Fruit fly (Drosophila melanogaster) whole organism, embryonic: ENCODE results near the gene TotM.

Source experiments
- Ada2b ChIP-seq: fragments of 200-800 bp; sonication (Bioruptor generic); IDR thresholded peaks from 2 replicates; pipeline ENCODE4 v1.3.6; 2022; ENCODE audit warnings: missing biosample characterization, missing genetic modification characterization
- BEAF-32 ChIP-seq: fragments of 200-800 bp; sonication (Bioruptor generic); optimal IDR thresholded peaks from 3 replicates; lab custom pipeline; 2017; ENCODE audit warnings: missing biosample characterization, missing genetic modification characterization, mild to moderate bottlenecking, moderate library complexity, missing genetic modification reagents
- Blimp-1 ChIP-seq: fragments of 200-800 bp; sonication (Bioruptor generic); optimal IDR thresholded peaks from 3 replicates; lab custom pipeline; 2018; ENCODE audit warnings: missing biosample characterization, missing genetic modification characterization, mild to moderate bottlenecking, moderate library complexity, missing genetic modification reagents
- CG1024 ChIP-seq: fragments of 200-800 bp; sonication (Bioruptor generic); IDR thresholded peaks from 2 replicates; pipeline ENCODE4 v1.3.6; 2022; ENCODE audit warnings: missing biosample characterization, missing genetic modification characterization
- CG1233 ChIP-seq: fragments of 200-800 bp; sonication (Bioruptor generic); optimal IDR thresholded peaks from 4 replicates; lab custom pipeline; 2018; ENCODE audit warnings: missing biosample characterization, mild to moderate bottlenecking, missing genetic modification characterization
- CG13287 ChIP-seq: fragments of 200-800 bp; sonication (Bioruptor generic); IDR thresholded peaks from 2 replicates; pipeline ENCODE4 v1.3.6; 2022; ENCODE audit warnings: missing biosample characterization, missing genetic modification characterization; ENCODE audit not compliant: partially characterized antibody
- CG14710 ChIP-seq: fragments of 200-800 bp; sonication (Bioruptor generic); optimal IDR thresholded peaks from 3 replicates; lab custom pipeline; 2019; ENCODE audit warnings: missing biosample characterization, mild to moderate bottlenecking, missing genetic modification characterization, moderate library complexity
- CG1529 ChIP-seq: fragments of 200-800 bp; sonication (Bioruptor generic); optimal IDR thresholded peaks from 3 replicates; lab custom pipeline; 2018; ENCODE audit warnings: missing biosample characterization, missing genetic modification characterization
- CG15601 ChIP-seq: fragments of 200-800 bp; sonication (Bioruptor generic); optimal IDR thresholded peaks from 3 replicates; lab custom pipeline; 2019; ENCODE audit warnings: missing biosample characterization, mild to moderate bottlenecking, missing genetic modification characterization, moderate library complexity
- CG1647 ChIP-seq: fragments of 200-800 bp; sonication (Bioruptor generic); optimal IDR thresholded peaks from 3 replicates; lab custom pipeline; 2016; ENCODE audit warnings: missing biosample characterization, missing genetic modification characterization
- CG17359 ChIP-seq: fragments of 200-800 bp; sonication (Bioruptor generic); optimal IDR thresholded peaks from 3 replicates; lab custom pipeline; 2018; ENCODE audit warnings: missing biosample characterization, mild to moderate bottlenecking, missing genetic modification characterization, moderate library complexity
- CG17385 ChIP-seq: fragments of 200-800 bp; sonication (Bioruptor generic); optimal IDR thresholded peaks from 3 replicates; lab custom pipeline; 2018; ENCODE audit warnings: missing biosample characterization, mild to moderate bottlenecking, missing genetic modification characterization
- CG2129 ChIP-seq: fragments of 200-800 bp; sonication (Bioruptor generic); IDR thresholded peaks from 2 replicates; pipeline ENCODE4 v1.3.6; 2022; ENCODE audit warnings: missing biosample characterization, missing genetic modification characterization; ENCODE audit not compliant: partially characterized antibody
- CG2202 ChIP-seq: fragments of 200-800 bp; sonication (Bioruptor generic); optimal IDR thresholded peaks from 2 replicates; lab custom pipeline; 2018; ENCODE audit warnings: missing biosample characterization, mild to moderate bottlenecking, missing genetic modification characterization
- CG2678 ChIP-seq: fragments of 200-800 bp; sonication (Bioruptor generic); optimal IDR thresholded peaks from 3 replicates; lab custom pipeline; 2019; ENCODE audit warnings: missing biosample characterization, mild to moderate bottlenecking, missing genetic modification characterization, moderate library complexity
- CG34422 ChIP-seq: fragments of 200-800 bp; sonication (Bioruptor generic); IDR thresholded peaks from 3 replicates; pipeline ENCODE4 v1.3.6; 2022; ENCODE audit warnings: missing biosample characterization, missing genetic modification characterization
- CG4360 ChIP-seq: fragments of 200-800 bp; sonication (Bioruptor generic); IDR thresholded peaks from 2 replicates; pipeline ENCODE4 v1.3.6; 2022; ENCODE audit warnings: missing biosample characterization, missing genetic modification characterization
- CG6813 ChIP-seq: fragments of 200-800 bp; sonication (Bioruptor generic); optimal IDR thresholded peaks from 2 replicates; lab custom pipeline; 2017; ENCODE audit warnings: missing biosample characterization, missing genetic modification characterization, mild to moderate bottlenecking, moderate library complexity, missing genetic modification reagents
- CG8765 ChIP-seq: fragments of 200-800 bp; sonication (Bioruptor generic); IDR thresholded peaks from 2 replicates; pipeline ENCODE4 v1.3.6; 2022; ENCODE audit warnings: missing biosample characterization, missing genetic modification characterization
- CTCF ChIP-seq: fragments of 200-800 bp; sonication (Bioruptor generic); optimal IDR thresholded peaks from 2 replicates; lab custom pipeline; 2017; ENCODE audit warnings: missing biosample characterization, mild to moderate bottlenecking, missing genetic modification characterization, moderate library complexity
- Camta ChIP-seq: fragments of 200-800 bp; sonication (Bioruptor generic); optimal IDR thresholded peaks from 2 replicates; lab custom pipeline; 2016; ENCODE audit warnings: missing biosample characterization, missing genetic modification characterization
- Dll ChIP-seq: fragments of 200-800 bp; sonication (Bioruptor generic); IDR thresholded peaks from 4 replicates; pipeline ENCODE4 v1.3.6; 2022; ENCODE audit warnings: missing biosample characterization, missing genetic modification characterization; ENCODE audit not compliant: partially characterized antibody
- Eip74EF ChIP-seq, 2 experiments: fragments of 200-800 bp in 1 of 2; fragments of >200 bp in 1 of 2; sonication (Bioruptor generic) in 1 of 2; optimal IDR thresholded peaks; 2 replicates each; lab custom pipeline; 2017 to 2019; ENCODE audit warnings: missing biosample characterization in 2 of 2, missing genetic modification characterization in 2 of 2, mild to moderate bottlenecking in 1 of 2, moderate library complexity in 1 of 2
- Ets97D ChIP-seq: fragments of 200-800 bp; sonication (Bioruptor generic); optimal IDR thresholded peaks from 3 replicates; lab custom pipeline; 2016; ENCODE audit warnings: missing biosample characterization, missing genetic modification characterization
- Hr39 ChIP-seq: fragments of >200 bp; optimal IDR thresholded peaks from 2 replicates; lab custom pipeline; 2017
- Med ChIP-seq: fragments of 200-800 bp; sonication (Bioruptor generic); peaks from one replicate; lab custom pipeline; 2016; ENCODE audit warnings: missing biosample characterization, missing genetic modification characterization, mild to moderate bottlenecking, inconsistent platforms, moderate library complexity
- Mrtf ChIP-seq: fragments of 200-800 bp; sonication (Bioruptor generic); IDR thresholded peaks from 3 replicates; pipeline ENCODE4 v1.3.6; 2022; ENCODE audit warnings: missing biosample characterization, missing genetic modification characterization
- Rfx ChIP-seq: fragments of 200-800 bp; sonication (Bioruptor generic); IDR thresholded peaks from 2 replicates; pipeline ENCODE4 v1.3.6; 2022; ENCODE audit warnings: missing biosample characterization, missing genetic modification characterization
- Sox100B ChIP-seq: fragments of 200-800 bp; sonication (Bioruptor generic); optimal IDR thresholded peaks from 3 replicates; lab custom pipeline; 2018; ENCODE audit warnings: missing biosample characterization, mild to moderate bottlenecking, missing genetic modification characterization
- Sox102F ChIP-seq: fragments of 200-800 bp; sonication (Bioruptor generic); optimal IDR thresholded peaks from 2 replicates; lab custom pipeline; 2018; ENCODE audit warnings: missing biosample characterization, mild to moderate bottlenecking, missing genetic modification characterization, moderate library complexity
- ara ChIP-seq: fragments of 200-800 bp; sonication (Bioruptor generic); IDR thresholded peaks from 2 replicates; pipeline ENCODE4 v1.3.6; 2022; ENCODE audit warnings: missing biosample characterization, missing genetic modification characterization
- cad ChIP-seq: fragments of >200 bp; optimal IDR thresholded peaks from 2 replicates; lab custom pipeline; 2017; ENCODE audit warnings: missing biosample characterization, missing genetic modification characterization
- cg ChIP-seq: fragments of 200-800 bp; sonication (Bioruptor generic); optimal IDR thresholded peaks from 3 replicates; lab custom pipeline; 2019; ENCODE audit warnings: missing biosample characterization, mild to moderate bottlenecking, missing genetic modification characterization, moderate library complexity
- crc ChIP-seq: fragments of 200-800 bp; sonication (Bioruptor generic); optimal IDR thresholded peaks from 2 replicates; lab custom pipeline; 2016; ENCODE audit warnings: missing biosample characterization, missing genetic modification characterization
- dmrt99B ChIP-seq: fragments of 200-800 bp; sonication (Bioruptor generic); optimal IDR thresholded peaks from 2 replicates; lab custom pipeline; 2018; ENCODE audit warnings: missing biosample characterization, mild to moderate bottlenecking, missing genetic modification characterization, moderate library complexity
- eve ChIP-seq, 2 experiments: fragments of >200 bp; optimal IDR thresholded peaks; 2 replicates each; lab custom pipeline; 2017; ENCODE audit warnings: missing biosample characterization in 2 of 2, missing genetic modification characterization in 2 of 2
- ftz-f1 ChIP-seq: fragments of 200-800 bp; sonication (Bioruptor generic); optimal IDR thresholded peaks from 2 replicates; lab custom pipeline; 2016; ENCODE audit warnings: missing biosample characterization, missing genetic modification characterization
- gce ChIP-seq: fragments of 200-800 bp; sonication (Bioruptor generic); IDR thresholded peaks from 3 replicates; pipeline ENCODE4 v1.3.6; 2022; ENCODE audit warnings: missing biosample characterization, missing genetic modification characterization
- inv ChIP-seq: fragments of 200-800 bp; sonication (Bioruptor generic); IDR thresholded peaks from 2 replicates; pipeline ENCODE4 v1.3.6; 2022; ENCODE audit warnings: missing biosample characterization, missing genetic modification characterization; ENCODE audit not compliant: partially characterized antibody
- lab ChIP-seq: fragments of 200-800 bp; sonication (Bioruptor generic); optimal IDR thresholded peaks from 3 replicates; lab custom pipeline; 2017; ENCODE audit warnings: missing biosample characterization, missing genetic modification characterization, mild to moderate bottlenecking, moderate library complexity, missing genetic modification reagents
- mam ChIP-seq: fragments of 200-800 bp; sonication (Bioruptor generic); optimal IDR thresholded peaks from 3 replicates; lab custom pipeline; 2016; ENCODE audit warnings: missing biosample characterization, missing genetic modification characterization
- nau ChIP-seq: fragments of 200-800 bp; sonication (Bioruptor generic); optimal IDR thresholded peaks from 3 replicates; lab custom pipeline; 2017; ENCODE audit warnings: missing biosample characterization, mild to moderate bottlenecking, missing genetic modification characterization, missing genetic modification reagents
- nmo ChIP-seq: fragments of 200-800 bp; sonication (Bioruptor generic); optimal IDR thresholded peaks from 2 replicates; lab custom pipeline; 2018; ENCODE audit warnings: missing biosample characterization, mild to moderate bottlenecking, missing genetic modification characterization, moderate library complexity
- oc ChIP-seq: fragments of 200-800 bp; sonication (Bioruptor generic); optimal IDR thresholded peaks from 2 replicates; lab custom pipeline; 2018; ENCODE audit warnings: missing biosample characterization, mild to moderate bottlenecking, missing genetic modification characterization, moderate library complexity
- pan ChIP-seq, 4 experiments: fragments of >200 bp in 3 of 4; fragments of 200-800 bp in 1 of 4; sonication (Bioruptor generic) in 1 of 4; optimal IDR thresholded peaks in 3 of 4; IDR thresholded peaks in 1 of 4; 2 replicates each; pipeline versions ENCODE4 v1.3.6 to Lab custom; 2017 to 2022; ENCODE audit warnings: missing biosample characterization in 2 of 4, missing genetic modification characterization in 2 of 4, mixed read lengths in 1 of 4
- pfk ChIP-seq: fragments of 200-800 bp; sonication (Bioruptor generic); optimal IDR thresholded peaks from 2 replicates; lab custom pipeline; 2018; ENCODE audit warnings: missing biosample characterization, mild to moderate bottlenecking, missing genetic modification characterization, moderate library complexity
- pzg ChIP-seq: fragments of 200-800 bp; sonication (Bioruptor generic); optimal IDR thresholded peaks from 3 replicates; lab custom pipeline; 2018; ENCODE audit warnings: missing biosample characterization, mild to moderate bottlenecking, missing genetic modification characterization, moderate library complexity
- unpg ChIP-seq: fragments of 200-800 bp; sonication (Bioruptor generic); optimal IDR thresholded peaks from 3 replicates; lab custom pipeline; 2018; ENCODE audit warnings: missing biosample characterization, mild to moderate bottlenecking, missing genetic modification characterization, moderate library complexity
- zf30C ChIP-seq: fragments of 200-800 bp; sonication (Bioruptor generic); optimal IDR thresholded peaks from 3 replicates; lab custom pipeline; 2018; ENCODE audit warnings: missing biosample characterization, mild to moderate bottlenecking, missing genetic modification characterization
- zfh2 ChIP-seq: fragments of 200-800 bp; sonication (Bioruptor generic); optimal IDR thresholded peaks from 2 replicates; lab custom pipeline; 2016; ENCODE audit warnings: missing biosample characterization, missing genetic modification characterization

TotM gene

DNA sequence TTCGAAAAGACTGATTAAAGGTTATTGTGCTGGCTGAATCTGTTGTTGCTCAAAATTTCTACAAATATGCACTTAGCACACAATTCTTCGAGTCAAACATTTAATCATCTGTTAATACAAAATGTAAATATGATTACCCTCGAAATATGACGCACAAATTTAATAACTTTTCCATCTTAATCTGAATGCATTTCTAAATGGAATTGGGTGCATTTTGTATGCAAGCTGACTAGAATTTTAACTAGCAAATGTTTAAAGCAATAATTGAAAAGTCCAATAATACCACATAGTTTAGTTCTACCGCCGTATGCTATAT is 9.0 kb downstream of the TotM start (continued):
- peak; percentile 57 for TF ChIP-seq Med
- no peak for TF ChIP-seq CG1233 (GFP tag; lab: Kevin White, UChicago)
- peak; percentile 14; the same call in 1 of the 2 replicates for TF ChIP-seq CG1024 (GFP tag; lab: Robert Waterston, UW)
- TF ChIP-seq CG1529 (GFP tag; lab: Kevin White, UChicago): peak; percentile 19
- peak; percentile 71 for TF ChIP-seq CG17359 (tag; lab: Kevin White, UChicago)
- TF ChIP-seq Blimp-1 (GFP tag; lab: Kevin White, UChicago): peak; percentile 67
- 0 out of 2 replicates have a peak, but pooled peaks have one; percentile 13 for TF ChIP-seq ara (GFP tag; lab: Robert Waterston, UW)
- no peak for TF ChIP-seq Camta (GFP tag; lab: Kevin White, UChicago)
- peak; percentile 32 for TF ChIP-seq dmrt99B (tag; lab: Kevin White, UChicago)
- TF ChIP-seq CG15601: peak; percentile 39
- TF ChIP-seq CG17385 (GFP tag; lab: Kevin White, UChicago): no peak
- TF ChIP-seq mam (GFP tag; lab: Kevin White, UChicago): no peak
- peak; percentile 15 for TF ChIP-seq CG6813 (GFP tag; lab: Kevin White, UChicago)
- no peak for TF ChIP-seq crc
- TF ChIP-seq Sox100B (GFP tag; lab: Kevin White, UChicago): peak; percentile 36
- peak; percentile 49 for TF ChIP-seq nau
- no peak for TF ChIP-seq Rfx (GFP tag; lab: Robert Waterston, UW)
- TF ChIP-seq CG2202 (tag; lab: Kevin White, UChicago): peak; percentile 57
- TF ChIP-seq ftz-f1 (GFP tag; lab: Kevin White, UChicago): no peak
- no peak for TF ChIP-seq CG1647 (GFP tag; lab: Kevin White, UChicago)
- peak; percentile 55 for TF ChIP-seq oc (tag; lab: Kevin White, UChicago)
- no peak for TF ChIP-seq Eip74EF (GFP tag; optimal IDR thresholded peaks at IDR 0.05; lab: Kevin White, UChicago)
- no peak for TF ChIP-seq CG4360 (GFP tag; lab: Robert Waterston, UW)
- no peak for TF ChIP-seq inv (GFP tag; lab: Robert Waterston, UW)
- no peak for TF ChIP-seq zf30C
- no peak for TF ChIP-seq lab (GFP tag; lab: Kevin White, UChicago)
- no peak for TF ChIP-seq pfk
- TF ChIP-seq gce (GFP tag; lab: Robert Waterston, UW): no peak
- peak; percentile 47 for TF ChIP-seq Sox102F (GFP tag; lab: Kevin White, UChicago)
- TF ChIP-seq Mrtf: no peak
- peak; percentile 25 for TF ChIP-seq CG2678 (tag; lab: Kevin White, UChicago)
- peak; percentile 12 for TF ChIP-seq CG14710 (tag; lab: Kevin White, UChicago)
- TF ChIP-seq CG34422 (GFP tag; lab: Robert Waterston, UW): no peak
- no peak for TF ChIP-seq Ada2b (GFP tag; lab: Robert Waterston, UW)
- TF ChIP-seq unpg: peak; percentile 9
- TF ChIP-seq, all 482 proteins: peak for 42

DNA sequence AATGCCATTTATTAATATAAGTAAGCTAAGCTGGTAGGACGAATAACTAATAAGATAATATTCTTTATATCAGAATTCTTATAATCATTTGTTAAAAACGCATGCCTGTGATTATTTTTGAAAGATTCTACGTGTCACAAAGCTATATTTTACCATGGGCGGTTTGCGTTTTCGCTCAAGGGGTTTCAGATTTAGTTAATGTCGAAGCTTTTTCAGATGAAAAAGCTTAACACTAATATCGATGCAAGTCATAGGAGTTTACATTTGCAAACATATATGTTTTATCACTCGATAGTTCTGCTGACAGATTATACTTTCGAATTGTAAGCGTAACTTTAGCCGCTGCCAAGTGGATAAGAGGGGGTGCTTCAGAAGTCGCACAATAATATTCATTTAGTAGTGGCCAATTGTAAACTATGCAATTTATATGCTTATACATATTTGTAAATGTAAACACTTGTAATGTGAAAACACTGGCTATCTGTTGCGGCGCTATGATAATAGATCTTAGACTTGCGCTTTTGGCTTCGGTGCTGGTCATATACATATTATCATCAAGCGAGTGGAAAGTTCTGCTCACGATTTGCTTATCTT is 11.5 kb downstream of the TotM start:
- TF ChIP-seq Ada2b (GFP tag; lab: Robert Waterston, UW): no peak
- no peak for TF ChIP-seq Dll (GFP tag; lab: Robert Waterston, UW)
- no peak for TF ChIP-seq Ets97D
- TF ChIP-seq cg (GFP tag; lab: Kevin White, UChicago): peak; percentile 30
- TF ChIP-seq CG13287 (GFP tag; lab: Robert Waterston, UW): peak; percentile 29; the same call in 1 of the 2 replicates
- peak in 1 of 2 experiments; percentile 32 for TF ChIP-seq eve (GFP tag; optimal IDR thresholded peaks at IDR 0.05; lab: Kevin White, UChicago)
- no peak for TF ChIP-seq pzg (GFP tag; lab: Kevin White, UChicago)
- no peak for TF ChIP-seq CG8765 (GFP tag; lab: Robert Waterston, UW)
- TF ChIP-seq CG2129 (GFP tag; lab: Robert Waterston, UW): no peak
- no peak for TF ChIP-seq cad (GFP tag; lab: Kevin White, UChicago)
- no peak for TF ChIP-seq pan (optimal IDR thresholded peaks at IDR 0.05; lab: Kevin White, UChicago)
- TF ChIP-seq pan (GFP tag; optimal IDR thresholded peaks at IDR 0.05 in 1 of 2, IDR thresholded peaks at IDR 0.05 in 1 of 2): no peak
- TF ChIP-seq nmo (GFP tag; lab: Kevin White, UChicago): no peak
- TF ChIP-seq Hr39 (lab: Kevin White, UChicago): no peak
- peak; percentile 55 for TF ChIP-seq CTCF (GFP tag; lab: Kevin White, UChicago)
- TF ChIP-seq zfh2: no peak
- peak; percentile 19 for TF ChIP-seq BEAF-32 (GFP tag; lab: Kevin White, UChicago)
